Worm (Caenorhabditis elegans) whole organism, midembryonic: ENCODE data around the gene pks-1.

Experiments used
- flt-1 ChIP-seq: fragments of 200-800 bp; sonication (Bioruptor generic); IDR thresholded peaks from 2 replicates; pipeline ENCODE4 v1.3.6; 2022; ENCODE audit warnings: missing genetic modification characterization, missing compliant biosample characterization
- klf-2 ChIP-seq: fragments of 200-800 bp; sonication (Bioruptor generic); conservative IDR thresholded peaks from 2 replicates; pipeline ENCODE4 v1.3.6; 2022; ENCODE audit warnings: missing genetic modification reagents, missing genetic modification characterization, missing compliant biosample characterization
- tab-1 ChIP-seq: fragments of 200-800 bp; sonication (Bioruptor generic); IDR thresholded peaks from 2 replicates; pipeline ENCODE4 v1.3.6; 2022; ENCODE audit warnings: missing genetic modification characterization, missing compliant biosample characterization

DNA sequence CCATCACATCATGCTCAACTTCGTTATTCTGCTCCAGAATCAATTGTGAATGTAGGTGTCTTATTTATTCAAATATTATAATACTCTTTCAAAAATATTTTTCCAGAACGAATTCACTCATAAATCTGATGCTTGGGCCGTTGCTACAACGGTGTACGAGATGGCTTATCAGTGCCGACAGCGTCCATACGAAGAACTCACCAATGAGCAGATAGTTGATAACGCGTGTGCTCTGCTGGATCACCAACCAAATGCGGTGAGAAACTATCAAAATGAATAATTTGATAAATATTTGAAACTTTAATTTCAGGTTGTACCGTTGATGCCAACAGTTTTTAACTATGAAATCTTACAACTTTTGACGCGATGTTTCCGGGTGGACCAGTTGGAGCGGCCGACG is 52.0 kb downstream of the pks-1 start:
- TF ChIP-seq flt-1 (GFP tag; lab: Robert Waterston, UW) (no peak), klf-2 (GFP tag; lab: Robert Waterston, UW) (no peak), tab-1 (GFP tag; lab: Robert Waterston, UW) (no peak)
